Fruit fly (Drosophila melanogaster) whole organism, embryonic: ENCODE measurements around the gene Sam-S.

Experiments
- Abd-B ChIP-seq: fragments of 200-800 bp; sonication (Bioruptor generic); optimal IDR thresholded peaks from 2 replicates; lab custom pipeline; 2018; ENCODE audit warnings: missing biosample characterization, mild to moderate bottlenecking, missing genetic modification characterization, moderate library complexity
- CG10274 ChIP-seq: fragments of 200-800 bp; sonication (Bioruptor generic); optimal IDR thresholded peaks from 3 replicates; lab custom pipeline; 2017; ENCODE audit warnings: missing biosample characterization, mild to moderate bottlenecking, missing genetic modification characterization
- CG10321 ChIP-seq: fragments of 200-800 bp; sonication (Bioruptor generic); IDR thresholded peaks from 2 replicates; pipeline ENCODE4 v1.3.6; 2022; ENCODE audit warnings: missing biosample characterization, missing genetic modification characterization
- CG12104 ChIP-seq: fragments of 200-800 bp; sonication (Bioruptor generic); optimal IDR thresholded peaks from 3 replicates; lab custom pipeline; 2016; ENCODE audit warnings: missing biosample characterization, missing genetic modification characterization
- CG12299 ChIP-seq: fragments of 200-800 bp; sonication (Bioruptor generic); optimal IDR thresholded peaks from 2 replicates; lab custom pipeline; 2018; ENCODE audit warnings: missing biosample characterization, mild to moderate bottlenecking, missing genetic modification characterization
- CG12659 ChIP-seq: fragments of 200-800 bp; sonication (Bioruptor generic); optimal IDR thresholded peaks from 3 replicates; lab custom pipeline; 2017; ENCODE audit warnings: mild to moderate bottlenecking, missing biosample characterization, missing genetic modification reagents, missing genetic modification characterization
- CG15479 ChIP-seq: fragments of 200-800 bp; sonication (Bioruptor generic); optimal IDR thresholded peaks from 3 replicates; lab custom pipeline; 2019; ENCODE audit warnings: missing biosample characterization, mild to moderate bottlenecking, missing genetic modification characterization, moderate library complexity
- CG18599 ChIP-seq: fragments of 200-800 bp; sonication (Bioruptor generic); optimal IDR thresholded peaks from 3 replicates; lab custom pipeline; 2017; ENCODE audit warnings: missing biosample characterization, missing genetic modification characterization, mild to moderate bottlenecking, moderate library complexity, missing genetic modification reagents
- CG18619 ChIP-seq: fragments of 200-800 bp; sonication (Bioruptor generic); optimal IDR thresholded peaks from 3 replicates; lab custom pipeline; 2017; ENCODE audit warnings: missing biosample characterization, mild to moderate bottlenecking, missing genetic modification characterization
- CG2120 ChIP-seq: fragments of 200-800 bp; sonication (Bioruptor generic); optimal IDR thresholded peaks from 3 replicates; lab custom pipeline; 2016; ENCODE audit warnings: missing biosample characterization, missing genetic modification characterization
- CG32772 ChIP-seq: fragments of 200-800 bp; sonication (Bioruptor generic); IDR thresholded peaks from 2 replicates; pipeline ENCODE4 v1.3.6; 2022; ENCODE audit warnings: missing biosample characterization, missing genetic modification characterization
- CG4707 ChIP-seq: fragments of 200-800 bp; sonication (Bioruptor generic); optimal IDR thresholded peaks from 2 replicates; lab custom pipeline; 2018; ENCODE audit warnings: missing biosample characterization, mild to moderate bottlenecking, missing genetic modification characterization, moderate library complexity
- CG6683 ChIP-seq: fragments of 200-800 bp; sonication (Bioruptor generic); optimal IDR thresholded peaks from 2 replicates; lab custom pipeline; 2017; ENCODE audit warnings: missing biosample characterization, mild to moderate bottlenecking, missing genetic modification characterization, missing genetic modification reagents
- CG6813 ChIP-seq: fragments of 200-800 bp; sonication (Bioruptor generic); optimal IDR thresholded peaks from 2 replicates; lab custom pipeline; 2017; ENCODE audit warnings: missing biosample characterization, missing genetic modification characterization, mild to moderate bottlenecking, moderate library complexity, missing genetic modification reagents
- CG8924 ChIP-seq: fragments of 200-800 bp; optimal IDR thresholded peaks from 3 replicates; lab custom pipeline; 2019; ENCODE audit warnings: missing biosample characterization, mild to moderate bottlenecking, missing genetic modification characterization, moderate library complexity
- CG9727 ChIP-seq: fragments of 200-800 bp; sonication (Bioruptor generic); optimal IDR thresholded peaks from 3 replicates; lab custom pipeline; 2017; ENCODE audit warnings: missing biosample characterization, mild to moderate bottlenecking, missing genetic modification characterization
- CG9817 ChIP-seq: fragments of 200-800 bp; sonication (Bioruptor generic); optimal IDR thresholded peaks from 2 replicates; lab custom pipeline; 2018; ENCODE audit warnings: missing biosample characterization, mild to moderate bottlenecking, missing genetic modification characterization, moderate library complexity
- CHES-1-like ChIP-seq: fragments of 200-800 bp; sonication (Bioruptor generic); optimal IDR thresholded peaks from 2 replicates; lab custom pipeline; 2016; ENCODE audit warnings: missing biosample characterization, missing genetic modification characterization
- Chrac-16 ChIP-seq: fragments of 200-800 bp; sonication (Bioruptor generic); optimal IDR thresholded peaks from 3 replicates; lab custom pipeline; 2016; ENCODE audit warnings: missing biosample characterization, missing genetic modification characterization
- Eip74EF ChIP-seq, 2 experiments: fragments of 200-800 bp in 1 of 2; fragments of >200 bp in 1 of 2; sonication (Bioruptor generic) in 1 of 2; optimal IDR thresholded peaks; 2 replicates each; lab custom pipeline; 2017 to 2019; ENCODE audit warnings: missing biosample characterization in 2 of 2, missing genetic modification characterization in 2 of 2, mild to moderate bottlenecking in 1 of 2, moderate library complexity in 1 of 2
- Ets97D ChIP-seq: fragments of 200-800 bp; sonication (Bioruptor generic); optimal IDR thresholded peaks from 3 replicates; lab custom pipeline; 2016; ENCODE audit warnings: missing biosample characterization, missing genetic modification characterization
- Fer1 ChIP-seq: fragments of 200-800 bp; sonication (Bioruptor generic); optimal IDR thresholded peaks from 2 replicates; lab custom pipeline; 2017; ENCODE audit warnings: missing biosample characterization, mild to moderate bottlenecking, missing genetic modification characterization
- Fer3 ChIP-seq: fragments of 200-800 bp; sonication (Bioruptor generic); optimal IDR thresholded peaks from 2 replicates; lab custom pipeline; 2018; ENCODE audit warnings: missing biosample characterization, mild to moderate bottlenecking, missing genetic modification characterization, moderate library complexity
- GATAe ChIP-seq: fragments of 200-800 bp; sonication (Bioruptor generic); conservative IDR thresholded peaks from 2 replicates; pipeline ENCODE4 v1.3.6; 2022; ENCODE audit warnings: missing biosample characterization, missing genetic modification characterization
- HLH4C ChIP-seq: fragments of 200-800 bp; sonication (Bioruptor generic); IDR thresholded peaks from 3 replicates; pipeline ENCODE4 v1.3.6; 2022; ENCODE audit warnings: missing biosample characterization, missing genetic modification characterization; ENCODE audit not compliant: partially characterized antibody
- HmgZ ChIP-seq: fragments of 200-800 bp; sonication (Bioruptor generic); optimal IDR thresholded peaks from 2 replicates; lab custom pipeline; 2018; ENCODE audit warnings: missing biosample characterization, mild to moderate bottlenecking, missing genetic modification characterization
- Jarid2 ChIP-seq: fragments of 200-800 bp; sonication (Bioruptor generic); optimal IDR thresholded peaks from 3 replicates; lab custom pipeline; 2017; ENCODE audit warnings: mild to moderate bottlenecking, missing biosample characterization, missing genetic modification reagents, missing genetic modification characterization
- Kr ChIP-seq: fragments of 200-800 bp; sonication (Bioruptor generic); optimal IDR thresholded peaks from 2 replicates; lab custom pipeline; 2017; ENCODE audit warnings: missing biosample characterization, mild to moderate bottlenecking, missing genetic modification characterization
- NC2α ChIP-seq: fragments of 200-800 bp; sonication (Bioruptor generic); optimal IDR thresholded peaks from 2 replicates; lab custom pipeline; 2016; ENCODE audit warnings: missing biosample characterization, missing genetic modification characterization
- Side ChIP-seq: fragments of 200-800 bp; sonication (Bioruptor generic); optimal IDR thresholded peaks from 2 replicates; lab custom pipeline; 2016; ENCODE audit warnings: missing biosample characterization, missing genetic modification characterization
- Tbp ChIP-seq: fragments of >200 bp; optimal IDR thresholded peaks from 2 replicates; lab custom pipeline; 2018; ENCODE audit warnings: missing biosample characterization, missing genetic modification characterization
- YL-1 ChIP-seq: fragments of 200-800 bp; sonication (Bioruptor generic); optimal IDR thresholded peaks from 3 replicates; lab custom pipeline; 2017; ENCODE audit warnings: missing biosample characterization, mild to moderate bottlenecking, missing genetic modification characterization
- crp ChIP-seq, 2 experiments: fragments of 200-800 bp; sonication (Bioruptor generic); optimal IDR thresholded peaks; 2 replicates in 1 of 2; 3 replicates in 1 of 2; lab custom pipeline; 2017; ENCODE audit warnings: missing biosample characterization in 2 of 2, missing genetic modification characterization in 2 of 2, mild to moderate bottlenecking in 1 of 2, moderate library complexity in 1 of 2
- cwo ChIP-seq: fragments of 200-800 bp; sonication (Bioruptor generic); optimal IDR thresholded peaks from 3 replicates; lab custom pipeline; 2017; ENCODE audit warnings: missing biosample characterization, missing genetic modification characterization, mild to moderate bottlenecking, moderate library complexity, missing genetic modification reagents
- dan ChIP-seq: fragments of 200-800 bp; sonication (Bioruptor generic); IDR thresholded peaks from 2 replicates; pipeline ENCODE4 v1.3.6; 2022; ENCODE audit warnings: missing biosample characterization, missing genetic modification characterization
- ftz-f1 ChIP-seq: fragments of 200-800 bp; sonication (Bioruptor generic); optimal IDR thresholded peaks from 2 replicates; lab custom pipeline; 2016; ENCODE audit warnings: missing biosample characterization, missing genetic modification characterization
- gce ChIP-seq: fragments of 200-800 bp; sonication (Bioruptor generic); IDR thresholded peaks from 3 replicates; pipeline ENCODE4 v1.3.6; 2022; ENCODE audit warnings: missing biosample characterization, missing genetic modification characterization
- lbe ChIP-seq: fragments of 200-800 bp; sonication (Bioruptor generic); optimal IDR thresholded peaks from 2 replicates; lab custom pipeline; 2016; ENCODE audit warnings: missing biosample characterization, mild to moderate bottlenecking, missing genetic modification characterization
- luna ChIP-seq: fragments of 200-800 bp; sonication (Bioruptor generic); optimal IDR thresholded peaks from 2 replicates; lab custom pipeline; 2016; ENCODE audit warnings: missing biosample characterization, missing genetic modification characterization
- maf-S ChIP-seq: fragments of 200-800 bp; sonication (Bioruptor generic); optimal IDR thresholded peaks from 2 replicates; lab custom pipeline; 2016; ENCODE audit warnings: missing biosample characterization, missing genetic modification characterization
- pfk ChIP-seq: fragments of 200-800 bp; sonication (Bioruptor generic); optimal IDR thresholded peaks from 2 replicates; lab custom pipeline; 2018; ENCODE audit warnings: missing biosample characterization, mild to moderate bottlenecking, missing genetic modification characterization, moderate library complexity
- psq ChIP-seq: fragments of 200-800 bp; sonication (Bioruptor generic); optimal IDR thresholded peaks from 2 replicates; lab custom pipeline; 2017; ENCODE audit warnings: missing biosample characterization, missing genetic modification characterization
- sc ChIP-seq, 3 experiments: fragments of >200 bp in 2 of 3; fragments of 200-800 bp in 1 of 3; sonication (Bioruptor generic) in 1 of 3; optimal IDR thresholded peaks; 2 replicates in 2 of 3; 3 replicates in 1 of 3; lab custom pipeline; 2017; ENCODE audit warnings: mild to moderate bottlenecking in 1 of 3, missing biosample characterization in 1 of 3, missing genetic modification characterization in 1 of 3, missing genetic modification reagents in 1 of 3
- sens ChIP-seq: fragments of 200-800 bp; sonication (Bioruptor generic); peaks from one replicate; lab custom pipeline; 2016; ENCODE audit warnings: missing biosample characterization, missing genetic modification characterization
- sug ChIP-seq: fragments of 200-800 bp; optimal IDR thresholded peaks from 2 replicates; lab custom pipeline; 2019; ENCODE audit warnings: missing biosample characterization, mild to moderate bottlenecking, missing genetic modification characterization, moderate library complexity
- tap ChIP-seq: fragments of 200-800 bp; optimal IDR thresholded peaks from 3 replicates; lab custom pipeline; 2019; ENCODE audit warnings: missing biosample characterization, mild to moderate bottlenecking, missing genetic modification characterization, moderate library complexity
- z ChIP-seq: fragments of 200-800 bp; sonication (Bioruptor generic); IDR thresholded peaks from 3 replicates; pipeline ENCODE4 v1.3.6; 2022; ENCODE audit warnings: missing biosample characterization, missing genetic modification characterization
- zf30C ChIP-seq: fragments of 200-800 bp; sonication (Bioruptor generic); optimal IDR thresholded peaks from 3 replicates; lab custom pipeline; 2018; ENCODE audit warnings: missing biosample characterization, mild to moderate bottlenecking, missing genetic modification characterization

The Sam-S gene

dm6 chr2L:161453-162175 lies 54.9 kb downstream of the Sam-S start (continued):
- peak; percentile 65 for TF ChIP-seq lbe (GFP tag; lab: Kevin White, UChicago)
- peak; percentile 5 for TF ChIP-seq CG12659 (GFP tag; lab: Kevin White, UChicago)
- TF ChIP-seq ftz-f1: peak; percentile 22
- no peak for TF ChIP-seq Fer3 (tag; lab: Kevin White, UChicago)
- peak; percentile 58 for TF ChIP-seq zf30C (GFP tag; lab: Kevin White, UChicago)
- no peak for TF ChIP-seq HLH4C (GFP tag; lab: Robert Waterston, UW)
- no peak for TF ChIP-seq Chrac-16 (GFP tag; lab: Kevin White, UChicago)
- TF ChIP-seq Kr: no peak
- TF ChIP-seq psq (GFP tag; lab: Kevin White, UChicago): peak; percentile 57
- TF ChIP-seq dan (GFP tag; lab: Robert Waterston, UW): no peak
- TF ChIP-seq sc (optimal IDR thresholded peaks at IDR 0.05; lab: Kevin White, UChicago): no peak
- no peak for TF ChIP-seq sc (GFP tag; optimal IDR thresholded peaks at IDR 0.05; lab: Kevin White, UChicago)
- TF ChIP-seq CG4707: peak; percentile 28
- no peak for TF ChIP-seq Jarid2 (GFP tag; lab: Kevin White, UChicago)
- TF ChIP-seq crp (GFP tag; optimal IDR thresholded peaks at IDR 0.05; lab: Kevin White, UChicago): no peak
- TF ChIP-seq CG8924 (tag; lab: Kevin White, UChicago): peak; percentile 52
- TF ChIP-seq Fer1 (GFP tag; lab: Kevin White, UChicago): peak; percentile 52
- peak; percentile 14 for TF ChIP-seq Side
- TF ChIP-seq CG18619 (GFP tag; lab: Kevin White, UChicago): peak; percentile 51
- no peak for TF ChIP-seq GATAe (GFP tag; lab: Robert Waterston, UW)
- TF ChIP-seq CG12299 (tag; lab: Kevin White, UChicago): peak; percentile 64
- no peak for TF ChIP-seq luna (GFP tag; lab: Kevin White, UChicago)
- TF ChIP-seq Abd-B: no peak
- no peak for TF ChIP-seq CG9817 (tag; lab: Kevin White, UChicago)
- no peak for TF ChIP-seq CG9727 (GFP tag; lab: Kevin White, UChicago)
- TF ChIP-seq CG6813 (GFP tag; lab: Kevin White, UChicago): peak; percentile 46
- peak; percentile 72 for TF ChIP-seq sug (tag; lab: Kevin White, UChicago)
- TF ChIP-seq CG2120 (GFP tag; lab: Kevin White, UChicago): peak; percentile 3
- peak; percentile 11 for TF ChIP-seq CHES-1-like
- TF ChIP-seq HmgZ (tag; lab: Kevin White, UChicago): peak; percentile 9
- peak; percentile 33 for TF ChIP-seq CG6683 (GFP tag; lab: Kevin White, UChicago)
- TF ChIP-seq CG10321 (GFP tag; lab: Robert Waterston, UW): no peak
- peak; percentile 64 for TF ChIP-seq CG18599
- peak; percentile 0 for TF ChIP-seq cwo (GFP tag; lab: Kevin White, UChicago)
- TF ChIP-seq CG32772 (GFP tag; lab: Robert Waterston, UW): no peak
- no peak for TF ChIP-seq gce (GFP tag; lab: Robert Waterston, UW)
- TF ChIP-seq tap (tag; lab: Kevin White, UChicago): peak; percentile 11
- peak; percentile 85 for TF ChIP-seq CG15479 (GFP tag; lab: Kevin White, UChicago)
- TF ChIP-seq sens (GFP tag; lab: Kevin White, UChicago): peak; percentile 84
- TF ChIP-seq CG10274 (GFP tag; lab: Kevin White, UChicago): peak; percentile 41
- TF ChIP-seq pfk: peak; percentile 61
- no peak for TF ChIP-seq Ets97D
- TF ChIP-seq Tbp (GFP tag; lab: Kevin White, UChicago): no peak
- TF ChIP-seq z: no peak
- peak; percentile 44 for TF ChIP-seq CG12104 (GFP tag; lab: Kevin White, UChicago)
- TF ChIP-seq YL-1 (GFP tag; lab: Kevin White, UChicago): peak; percentile 55
- peak in 1 of 2 experiments; percentile 62 for TF ChIP-seq Eip74EF (GFP tag; optimal IDR thresholded peaks at IDR 0.05; lab: Kevin White, UChicago)
- TF ChIP-seq NC2α (GFP tag; lab: Kevin White, UChicago): no peak
- TF ChIP-seq maf-S (GFP tag; lab: Kevin White, UChicago): no peak
